Fruit fly (Drosophila melanogaster): ENCODE measurements around the gene Nsf2.
A peak's percentile ranks its signal among the peaks of the same experiment; 100 is the strongest.

DNA sequence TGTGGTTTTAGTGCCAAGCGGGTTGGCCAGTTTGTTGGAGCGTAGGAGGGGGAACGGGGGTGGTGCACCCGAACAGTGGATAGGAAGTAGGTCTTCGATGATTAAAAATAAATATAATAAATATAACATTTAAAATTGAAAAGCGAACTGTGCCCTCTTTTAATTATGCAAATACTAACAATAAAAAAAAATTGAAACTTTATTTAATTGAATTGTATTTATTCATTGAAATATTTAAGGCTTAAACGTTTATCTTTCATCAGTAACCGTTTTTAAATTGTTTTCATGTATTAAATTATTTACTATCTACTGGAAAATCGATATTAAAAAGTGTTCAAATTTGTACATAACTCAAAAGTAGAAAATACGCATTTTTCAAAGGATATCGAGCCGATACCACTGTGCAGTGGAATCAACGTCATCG lies 37.7 kb upstream of the Nsf2 start:
- TF ChIP-seq OdsH (GFP tag; optimal IDR thresholded peaks at IDR 0.05): peak; percentile 35
- TF ChIP-seq Hr38 (GFP tag; optimal IDR thresholded peaks at IDR 0.05): no peak

Data from whole organism, prepupa.